Fruit fly (Drosophila melanogaster): ENCODE data around the gene CG18231.
A peak's percentile ranks its signal among the peaks of the same experiment; 100 is the strongest.

Gene CG18231

dm6 chr3L:18625786-18626185, 18.5 kb downstream of the CG18231 start, which contains the start of gene MYPT-75D (continued):
- no peak for TF ChIP-seq Usf (GFP tag; optimal IDR thresholded peaks at IDR 0.05)
- no peak for TF ChIP-seq CG4360 (GFP tag; IDR thresholded peaks at IDR 0.05)
- TF ChIP-seq corto (GFP tag; optimal IDR thresholded peaks at IDR 0.05) = no peak
- TF ChIP-seq CrebB (tag; optimal IDR thresholded peaks at IDR 0.05) = peak; percentile 46
- no peak for TF ChIP-seq ab (GFP tag; optimal IDR thresholded peaks at IDR 0.05)
- TF ChIP-seq ftz-f1 (GFP tag; optimal IDR thresholded peaks at IDR 0.05) = no peak
- TF ChIP-seq Six4 (GFP tag; optimal IDR thresholded peaks at IDR 0.05) = no peak
- peak; percentile 79 for TF ChIP-seq sna (GFP tag; IDR thresholded peaks at IDR 0.05; ENCODE audit: partially characterized antibody)
- no peak for TF ChIP-seq CG5180 (GFP tag; optimal IDR thresholded peaks at IDR 0.05)
- peak; percentile 79 for TF ChIP-seq CG14860 (GFP tag; IDR thresholded peaks at IDR 0.05; ENCODE audit: partially characterized antibody)
- TF ChIP-seq CG42726 (GFP tag; IDR thresholded peaks at IDR 0.05; ENCODE audit: partially characterized antibody) = peak; percentile 90
- TF ChIP-seq CG6689 (GFP tag; IDR thresholded peaks at IDR 0.05) = no peak
- TF ChIP-seq CG7357 (GFP tag; IDR thresholded peaks at IDR 0.05) = no peak
- TF ChIP-seq stc (GFP tag; IDR thresholded peaks at IDR 0.05) = no peak
- peak; percentile 28 for TF ChIP-seq lab (GFP tag; optimal IDR thresholded peaks at IDR 0.05)
- peak; percentile 94 for TF ChIP-seq Bgb (GFP tag; IDR thresholded peaks at IDR 0.05; ENCODE audit: partially characterized antibody)
- TF ChIP-seq CG9932 (GFP tag; IDR thresholded peaks at IDR 0.05) = peak; percentile 27; the same call in 1 of the 2 replicates
- no peak for TF ChIP-seq CG3065 (GFP tag; optimal IDR thresholded peaks at IDR 0.05)
- no peak for TF ChIP-seq CG10462 (GFP tag; optimal IDR thresholded peaks at IDR 0.05)
- peak; percentile 46 for TF ChIP-seq CG2712 (tag; optimal IDR thresholded peaks at IDR 0.05)
- TF ChIP-seq CG43689 (GFP tag; IDR thresholded peaks at IDR 0.05) = no peak
- TF ChIP-seq CG12104 (GFP tag; optimal IDR thresholded peaks at IDR 0.05) = no peak
- peak; percentile 39 for TF ChIP-seq Mes4 (GFP tag; optimal IDR thresholded peaks at IDR 0.05)
- TF ChIP-seq wdn (GFP tag; IDR thresholded peaks at IDR 0.05) = no peak
- TF ChIP-seq CG16779 (GFP tag; IDR thresholded peaks at IDR 0.05) = 0 out of 2 replicates have a peak, but pooled peaks have one; percentile 35
- peak; percentile 10 for TF ChIP-seq eyg (GFP tag; optimal IDR thresholded peaks at IDR 0.05)
- TF ChIP-seq CG6765 (GFP tag; optimal IDR thresholded peaks at IDR 0.05) = no peak
- no peak for TF ChIP-seq gem (tag; optimal IDR thresholded peaks at IDR 0.05)
- TF ChIP-seq z (GFP tag; IDR thresholded peaks at IDR 0.05) = no peak
- TF ChIP-seq nerfin-2 (GFP tag; IDR thresholded peaks at IDR 0.05; ENCODE audit: partially characterized antibody) = peak; percentile 45
- TF ChIP-seq CG2199 (GFP tag; IDR thresholded peaks at IDR 0.05) = peak; percentile 88; the same call in 2 of the 3 replicates
- TF ChIP-seq Scr (GFP tag; IDR thresholded peaks at IDR 0.05; ENCODE audit: partially characterized antibody) = peak; percentile 95
- TF ChIP-seq CG32772 (GFP tag; IDR thresholded peaks at IDR 0.05) = peak; percentile 18
- no peak for TF ChIP-seq fd64A (GFP tag; optimal IDR thresholded peaks at IDR 0.05)
- TF ChIP-seq CG9609 (GFP tag; optimal IDR thresholded peaks at IDR 0.05) = no peak
- peak; percentile 17 for TF ChIP-seq CG16863 (GFP tag; optimal IDR thresholded peaks at IDR 0.05)
- no peak for TF ChIP-seq CG3838 (GFP tag; optimal IDR thresholded peaks at IDR 0.05)
- peak; percentile 68; the same call in 2 of the 3 replicates for TF ChIP-seq hb (GFP tag; IDR thresholded peaks at IDR 0.05; ENCODE audit: partially characterized antibody)
- TF ChIP-seq Dll (GFP tag; IDR thresholded peaks at IDR 0.05; ENCODE audit: partially characterized antibody) = peak; percentile 91
- TF ChIP-seq CG31388 (GFP tag; optimal IDR thresholded peaks at IDR 0.05) = no peak
- TF ChIP-seq CG13123 (GFP tag; optimal IDR thresholded peaks at IDR 0.05) = no peak
- no peak for TF ChIP-seq ssp (GFP tag; IDR thresholded peaks at IDR 0.05)
- peak; percentile 21 for TF ChIP-seq kah (GFP tag; optimal IDR thresholded peaks at IDR 0.05)
- peak; percentile 4 for TF ChIP-seq CG2120 (GFP tag; optimal IDR thresholded peaks at IDR 0.05)
- TF ChIP-seq CG13296 (GFP tag; optimal IDR thresholded peaks at IDR 0.05) = peak; percentile 43
- no peak for TF ChIP-seq CG18764 (GFP tag; optimal IDR thresholded peaks at IDR 0.05)
- peak; percentile 23 for TF ChIP-seq PHDP (tag; optimal IDR thresholded peaks at IDR 0.05)
- TF ChIP-seq so (GFP tag; IDR thresholded peaks at IDR 0.05) = no peak
- no peak for TF ChIP-seq yki (optimal IDR thresholded peaks at IDR 0.05)
- TF ChIP-seq CG11504 (tag; optimal IDR thresholded peaks at IDR 0.05) = peak; percentile 44
- TF ChIP-seq CG17186 (GFP tag; optimal IDR thresholded peaks at IDR 0.05) = peak; percentile 55
- TF ChIP-seq CG8944 (GFP tag; optimal IDR thresholded peaks at IDR 0.05) = no peak
